Worm (Caenorhabditis elegans): ENCODE measurements around the gene rab-21.

The rab-21 gene

ce11 chrII:8703729-8704128 lies 11.1 kb downstream of the rab-21 start, which contains the start of gene ceh-7:
Gene ceh-7, minus strand, starts transcription at chrII:8703829.
- TF ChIP-seq unc-62 (GFP tag; optimal IDR thresholded peaks at IDR 0.05): no peak
- no peak for TF ChIP-seq lin-39 (tag; optimal IDR thresholded peaks at IDR 0.05)
- TF ChIP-seq sox-4 (tag; optimal IDR thresholded peaks at IDR 0.05): no peak
- no peak for TF ChIP-seq blmp-1 (tag; optimal IDR thresholded peaks at IDR 0.05)
- no peak for TF ChIP-seq nhr-12 (tag; optimal IDR thresholded peaks at IDR 0.05)
- no peak for TF ChIP-seq nhr-28 (tag; optimal IDR thresholded peaks at IDR 0.05)
- no peak for TF ChIP-seq lsy-2 (tag; optimal IDR thresholded peaks at IDR 0.05)
- TF ChIP-seq egl-13 (tag; optimal IDR thresholded peaks at IDR 0.05): no peak
- no peak for TF ChIP-seq C16A3.4 (tag; optimal IDR thresholded peaks at IDR 0.05)
- TF ChIP-seq elt-2 (tag; optimal IDR thresholded peaks at IDR 0.05): no peak
- TF ChIP-seq nhr-84 (tag; optimal IDR thresholded peaks at IDR 0.05): no peak
- TF ChIP-seq tlp-1 (tag; optimal IDR thresholded peaks at IDR 0.05): no peak
- TF ChIP-seq pax-3 (tag; optimal IDR thresholded peaks at IDR 0.05): no peak
- TF ChIP-seq ces-1 (GFP tag; optimal IDR thresholded peaks at IDR 0.05): no peak
- TF ChIP-seq alr-1 (tag; optimal IDR thresholded peaks at IDR 0.05; ENCODE audit: borderline replicate concordance): no peak
- TF ChIP-seq skn-1 (tag; optimal IDR thresholded peaks at IDR 0.05): no peak
- TF ChIP-seq tbx-2 (tag; optimal IDR thresholded peaks at IDR 0.05): no peak
- no peak for TF ChIP-seq hlh-4 (tag; optimal IDR thresholded peaks at IDR 0.05)
- TF ChIP-seq nhr-11 (tag; optimal IDR thresholded peaks at IDR 0.05): no peak
- TF ChIP-seq snpc-4 (tag; optimal IDR thresholded peaks at IDR 0.05): no peak

ce11 chrII:8701619-8702350 lies 13.0 kb downstream of the rab-21 start, which contains the start of gene sphk-1:
Gene sphk-1, minus strand, starts transcription at chrII:8701669.
- no peak for TF ChIP-seq sup-37 (GFP tag; optimal IDR thresholded peaks at IDR 0.05)
- TF ChIP-seq snu-23 (GFP tag; optimal IDR thresholded peaks at IDR 0.05): no peak

- no peak for TF ChIP-seq jun-1 (tag; optimal IDR thresholded peaks at IDR 0.05)
- no peak for TF ChIP-seq nhr-76 (tag; optimal IDR thresholded peaks at IDR 0.05)
- TF ChIP-seq nhr-84 (tag; optimal IDR thresholded peaks at IDR 0.05): no peak
- no peak for TF ChIP-seq efl-3 (GFP tag; optimal IDR thresholded peaks at IDR 0.05)
- peak in 1 of 2 experiments; percentile 6 for TF ChIP-seq efl-1 (optimal IDR thresholded peaks at IDR 0.05)
- TF ChIP-seq efl-1 (GFP tag; optimal IDR thresholded peaks at IDR 0.05 in 1 of 2): no peak
- TF ChIP-seq nhr-85 (tag): no peak
- TF ChIP-seq dpl-1 (GFP tag; optimal IDR thresholded peaks at IDR 0.05): peak in 1 of 3 experiments; percentile 20
- TF ChIP-seq ceh-8 (GFP tag; optimal IDR thresholded peaks at IDR 0.05): no peak
- TF ChIP-seq rnt-1 (tag; optimal IDR thresholded peaks at IDR 0.05): no peak
- peak; percentile 63 for TF ChIP-seq F16B12.6 (tag; optimal IDR thresholded peaks at IDR 0.05)
- no peak for TF ChIP-seq unc-130 (tag; optimal IDR thresholded peaks at IDR 0.05)
- TF ChIP-seq nhr-90 (tag; optimal IDR thresholded peaks at IDR 0.05; ENCODE audit: poor library complexity): no peak
- TF ChIP-seq ztf-11 (tag; optimal IDR thresholded peaks at IDR 0.05): no peak
- TF ChIP-seq elt-3 (tag; optimal IDR thresholded peaks at IDR 0.05): no peak
- TF ChIP-seq mep-1 (tag; optimal IDR thresholded peaks at IDR 0.05): peak; percentile 3
- no peak for TF ChIP-seq fos-1 (tag; optimal IDR thresholded peaks at IDR 0.05)
- no peak for TF ChIP-seq mdl-1 (tag; optimal IDR thresholded peaks at IDR 0.05)
- no peak for TF ChIP-seq ceh-88 (GFP tag; IDR thresholded peaks at IDR 0.05)
- no peak for TF ChIP-seq zip-4 (GFP tag; optimal IDR thresholded peaks at IDR 0.05)
- peak; percentile 67 to 81 for TF ChIP-seq lsy-2 (tag; optimal IDR thresholded peaks at IDR 0.05)
- TF ChIP-seq C34B4.2 (tag; optimal IDR thresholded peaks at IDR 0.05): no peak
- TF ChIP-seq hlh-4 (tag; optimal IDR thresholded peaks at IDR 0.05): no peak
Measured at ce11 chrII:8701059-8701458, 13.8 kb downstream of the rab-21 start.

Measured in whole organism, L1 larva.